Fruit fly (Drosophila melanogaster): Measurements from ENCODE around the gene Tpl94D.

dm6 chr3R:22976997-22977396 is 10.9 kb downstream of the Tpl94D start, which contains the start of gene Gbp3:
- TF ChIP-seq YL-1 (GFP tag; optimal IDR thresholded peaks at IDR 0.05) (no peak), HHEX (GFP tag; optimal IDR thresholded peaks at IDR 0.05) (no peak), Rx (GFP tag; IDR thresholded peaks at IDR 0.05) (no peak), Asciz (GFP tag; optimal IDR thresholded peaks at IDR 0.05) (no peak), CG2202 (tag; optimal IDR thresholded peaks at IDR 0.05) (no peak), bowl (GFP tag; IDR thresholded peaks at IDR 0.05) (no peak), CTCF (GFP tag; optimal IDR thresholded peaks at IDR 0.05) (no peak)

All from whole organism, embryonic.